Worm (Caenorhabditis elegans) whole organism, L1 larva: Measurements from ENCODE around the gene grd-11.

ENCODE experiments used
- C04F5.9 ChIP-seq: sonication (generic microtip); optimal IDR thresholded peaks from 2 replicates; lab custom pipeline; 2016; ENCODE audit warnings: missing genetic modification characterization, missing compliant biosample characterization
- C34B4.2 ChIP-seq: sonication (generic microtip); optimal IDR thresholded peaks from 2 replicates; lab custom pipeline; 2017; ENCODE audit warnings: mild to moderate bottlenecking, missing genetic modification characterization, missing compliant biosample characterization
- aha-1 ChIP-seq: fragments of 150-350 bp; optimal IDR thresholded peaks from 2 replicates; lab custom pipeline; 2014; ENCODE audit warnings: missing biosample characterization, missing genetic modification characterization
- aly-2 ChIP-seq: fragments of 150-350 bp; optimal IDR thresholded peaks from 2 replicates; lab custom pipeline; 2014; ENCODE audit warnings: missing biosample characterization, missing genetic modification characterization
- ama-1 ChIP-seq: fragments of 150-350 bp; optimal IDR thresholded peaks from 2 replicates; lab custom pipeline; 2014
- ceh-63 ChIP-seq: fragments of 200-800 bp; sonication (Bioruptor generic); optimal IDR thresholded peaks from 2 replicates; lab custom pipeline; 2018; ENCODE audit warnings: mild to moderate bottlenecking, missing genetic modification characterization, missing compliant biosample characterization
- ceh-90 ChIP-seq: sonication (generic microtip); optimal IDR thresholded peaks from 2 replicates; lab custom pipeline; 2016; ENCODE audit warnings: missing genetic modification characterization, missing compliant biosample characterization
- dsc-1 ChIP-seq: sonication (generic microtip); optimal IDR thresholded peaks from 2 replicates; lab custom pipeline; 2016; ENCODE audit warnings: mild to moderate bottlenecking, missing genetic modification characterization, missing compliant biosample characterization
- efl-3 ChIP-seq: fragments of 200-800 bp; sonication (Bioruptor generic); optimal IDR thresholded peaks from 2 replicates; lab custom pipeline; 2018; ENCODE audit warnings: mild to moderate bottlenecking, missing genetic modification characterization, missing compliant biosample characterization
- elt-2 ChIP-seq: sonication (generic microtip); optimal IDR thresholded peaks from 2 replicates; lab custom pipeline; 2016; ENCODE audit warnings: missing genetic modification characterization, mild to moderate bottlenecking, inconsistent platforms, missing compliant biosample characterization, missing genetic modification reagents
- ets-5 ChIP-seq: fragments of 200-800 bp; sonication (Bioruptor generic); IDR thresholded peaks from 2 replicates; pipeline ENCODE4 v1.3.6; 2022; ENCODE audit warnings: missing genetic modification characterization, missing compliant biosample characterization
- fkh-4 ChIP-seq: sonication (generic microtip); optimal IDR thresholded peaks from 2 replicates; lab custom pipeline; 2016; ENCODE audit warnings: missing compliant biosample characterization, missing genetic modification characterization, borderline replicate concordance
- fkh-8 ChIP-seq: sonication (generic microtip); optimal IDR thresholded peaks from 2 replicates; lab custom pipeline; 2016; ENCODE audit warnings: mild to moderate bottlenecking, missing genetic modification characterization, missing compliant biosample characterization
- hpl-2 ChIP-seq: fragments of 150-350 bp; optimal IDR thresholded peaks from 2 replicates; lab custom pipeline; 2014; ENCODE audit warnings: missing biosample characterization, missing genetic modification reagents, missing genetic modification characterization
- irx-1 ChIP-seq: sonication (generic microtip); optimal IDR thresholded peaks from 2 replicates; lab custom pipeline; 2016; ENCODE audit warnings: missing genetic modification characterization, missing compliant biosample characterization
- isw-1 ChIP-seq: fragments of 200-800 bp; sonication (Bioruptor generic); IDR thresholded peaks from 2 replicates; pipeline ENCODE4 v1.3.6; 2022; ENCODE audit warnings: missing genetic modification characterization, missing compliant biosample characterization
- lin-39 ChIP-seq: fragments of 150-350 bp; optimal IDR thresholded peaks from 2 replicates; lab custom pipeline; 2014; ENCODE audit warnings: missing biosample characterization, missing genetic modification reagents, missing genetic modification characterization
- mef-2 ChIP-seq: fragments of 150-350 bp; optimal IDR thresholded peaks from 2 replicates; lab custom pipeline; 2014; ENCODE audit warnings: missing biosample characterization, missing genetic modification characterization
- nhr-20 ChIP-seq: sonication (generic microtip); optimal IDR thresholded peaks from 2 replicates; lab custom pipeline; 2016; ENCODE audit warnings: mild to moderate bottlenecking, missing genetic modification characterization, missing compliant biosample characterization
- nhr-237 ChIP-seq: fragments of 150-350 bp; optimal IDR thresholded peaks from 2 replicates; lab custom pipeline; 2014; ENCODE audit warnings: missing biosample characterization, missing genetic modification characterization
- nhr-47 ChIP-seq: sonication (generic microtip); optimal IDR thresholded peaks from 2 replicates; lab custom pipeline; 2016; ENCODE audit warnings: mild to moderate bottlenecking, missing genetic modification characterization, moderate library complexity, missing compliant biosample characterization
- nhr-71 ChIP-seq: sonication (generic microtip); optimal IDR thresholded peaks from 2 replicates; lab custom pipeline; 2016; ENCODE audit warnings: mild to moderate bottlenecking, missing genetic modification characterization, moderate library complexity, missing compliant biosample characterization
- nhr-84 ChIP-seq: sonication (generic microtip); optimal IDR thresholded peaks from 2 replicates; lab custom pipeline; 2017; ENCODE audit warnings: missing biosample characterization, missing genetic modification characterization
- nhr-85 ChIP-seq: sonication (generic microtip); peaks from one replicate; lab custom pipeline; 2016; ENCODE audit warnings: missing genetic modification characterization, inconsistent platforms, missing compliant biosample characterization
- pag-3 ChIP-seq: sonication (generic microtip); optimal IDR thresholded peaks from 2 replicates; lab custom pipeline; 2017; ENCODE audit warnings: missing genetic modification characterization, mild to moderate bottlenecking, missing compliant biosample characterization, antibody characterized with exemption, borderline replicate concordance; ENCODE audit not compliant: insufficient read depth
- pqm-1 ChIP-seq: sonication (generic microtip); optimal IDR thresholded peaks from 3 replicates; lab custom pipeline; 2017; ENCODE audit warnings: missing biosample characterization, missing genetic modification characterization
- sox-4 ChIP-seq: sonication (generic microtip); optimal IDR thresholded peaks from 2 replicates; lab custom pipeline; 2016; ENCODE audit warnings: missing genetic modification characterization, missing compliant biosample characterization
- sptf-1 ChIP-seq: fragments of 150-350 bp; optimal IDR thresholded peaks from 2 replicates; lab custom pipeline; 2014; ENCODE audit warnings: missing biosample characterization, missing genetic modification characterization
- sup-37 ChIP-seq: fragments of 200-800 bp; sonication (Bioruptor generic); optimal IDR thresholded peaks from 2 replicates; lab custom pipeline; 2018; ENCODE audit warnings: mild to moderate bottlenecking, missing genetic modification characterization, missing compliant biosample characterization
- swsn-7 ChIP-seq: sonication (generic microtip); optimal IDR thresholded peaks from 2 replicates; lab custom pipeline; 2016; ENCODE audit warnings: missing genetic modification characterization, missing compliant biosample characterization
- tlp-1 ChIP-seq: fragments of 150-350 bp; optimal IDR thresholded peaks from 2 replicates; lab custom pipeline; 2014; ENCODE audit warnings: missing biosample characterization, missing genetic modification characterization
- unc-30 ChIP-seq: sonication (generic microtip); optimal IDR thresholded peaks from 2 replicates; lab custom pipeline; 2017; ENCODE audit warnings: missing biosample characterization, missing genetic modification characterization
- unc-62 ChIP-seq: fragments of 150-350 bp; optimal IDR thresholded peaks from 2 replicates; lab custom pipeline; 2014; ENCODE audit warnings: missing biosample characterization, missing genetic modification reagents, missing genetic modification characterization
- unc-86 ChIP-seq: sonication (generic microtip); optimal IDR thresholded peaks from 2 replicates; lab custom pipeline; 2016; ENCODE audit warnings: missing genetic modification characterization, missing compliant biosample characterization
- unc-98 ChIP-seq: fragments of 200-800 bp; sonication (Bioruptor generic); IDR thresholded peaks from 2 replicates; pipeline ENCODE4 v1.3.6; 2022; ENCODE audit warnings: missing genetic modification characterization, missing compliant biosample characterization
- xbp-1 ChIP-seq: sonication (generic microtip); optimal IDR thresholded peaks from 2 replicates; lab custom pipeline; 2016; ENCODE audit warnings: missing genetic modification characterization, missing compliant biosample characterization

The grd-11 gene

ce11 chrV:20356472-20356871, at the start of gene grd-11:
TSS of gene grd-11 (plus strand) at chrV:20356772.
- no peak for TF ChIP-seq nhr-20 (tag; lab: Kevin White, UChicago)
- TF ChIP-seq tlp-1 (tag; lab: Kevin White, UChicago) = no peak
- no peak for TF ChIP-seq C04F5.9 (tag; lab: Kevin White, UChicago)
- TF ChIP-seq sup-37 (GFP tag; lab: Kevin White, UChicago) = no peak
- TF ChIP-seq ets-5 (GFP tag; lab: Robert Waterston, UW) = no peak
- no peak for TF ChIP-seq nhr-47 (tag; lab: Kevin White, UChicago)
- no peak for TF ChIP-seq unc-86 (tag; lab: Kevin White, UChicago)
- no peak for TF ChIP-seq unc-98 (GFP tag; lab: Robert Waterston, UW)
- no peak for TF ChIP-seq isw-1 (GFP tag; lab: Robert Waterston, UW)
- no peak for TF ChIP-seq sptf-1 (tag; lab: Kevin White, UChicago)
- no peak for TF ChIP-seq ceh-90
- TF ChIP-seq efl-3 (GFP tag; lab: Kevin White, UChicago) = no peak
- no peak for TF ChIP-seq swsn-7
- TF ChIP-seq elt-2 (tag; lab: Kevin White, UChicago) = no peak
- no peak for TF ChIP-seq sox-4 (tag; lab: Kevin White, UChicago)
- TF ChIP-seq xbp-1 = no peak
- TF ChIP-seq, all 84 proteins: peak for 0

ce11 chrV:20310575-20310974, 46.0 kb upstream of the grd-11 start, which contains the start of gene ZC15.10:
TSS of gene ZC15.10 (plus strand) at chrV:20310736.
- TF ChIP-seq pag-3 = no peak
- TF ChIP-seq nhr-71 = no peak
- TF ChIP-seq mef-2 (tag; lab: Kevin White, UChicago) = no peak
- no peak for TF ChIP-seq unc-30
- no peak for TF ChIP-seq unc-62
- no peak for TF ChIP-seq hpl-2 (GFP tag; lab: Kevin White, UChicago)
- no peak for TF ChIP-seq fkh-4 (tag; lab: Kevin White, UChicago)
- no peak for TF ChIP-seq aly-2 (tag; lab: Kevin White, UChicago)
- no peak for TF ChIP-seq ama-1 (lab: Kevin White, UChicago)
- no peak for TF ChIP-seq xbp-1
- TF ChIP-seq nhr-85 (tag; lab: Kevin White, UChicago) = no peak
- no peak for TF ChIP-seq pqm-1
- TF ChIP-seq sox-4 (tag; lab: Kevin White, UChicago) = no peak
- no peak for TF ChIP-seq nhr-84 (tag; lab: Kevin White, UChicago)

- no peak for TF ChIP-seq tlp-1 (tag; lab: Kevin White, UChicago)
- TF ChIP-seq C34B4.2 (tag; lab: Kevin White, UChicago) = no peak
- no peak for TF ChIP-seq nhr-20 (tag; lab: Kevin White, UChicago)
- no peak for TF ChIP-seq unc-62
- TF ChIP-seq, all 84 proteins: peak for 0
These were observed 45.1 kb upstream of the grd-11 start, which contains the start of gene clec-262 for ce11 chrV:20311519-20311918. TSS of gene clec-262 (plus strand) at chrV:20311819.

- TF ChIP-seq ceh-63 (GFP tag; lab: Kevin White, UChicago) (no peak), ets-5 (GFP tag; lab: Robert Waterston, UW) (no peak), aha-1 (no peak), C34B4.2 (tag; lab: Kevin White, UChicago) (no peak), fkh-8 (tag; lab: Kevin White, UChicago) (no peak), irx-1 (tag; lab: Kevin White, UChicago) (no peak), nhr-237 (tag; lab: Kevin White, UChicago) (no peak), C04F5.9 (tag; lab: Kevin White, UChicago) (no peak), dsc-1 (tag; lab: Kevin White, UChicago) (no peak), nhr-47 (tag; lab: Kevin White, UChicago) (no peak), unc-30 (no peak), unc-86 (tag; lab: Kevin White, UChicago) (no peak), lin-39 (no peak)
These were observed 39.1 kb upstream of the grd-11 start, which contains the start of gene Y113G7C.1 for ce11 chrV:20317442-20317841. TSS of gene Y113G7C.1 (plus strand) at chrV:20317742.
